Fruit fly (Drosophila melanogaster): ENCODE measurements around the gene CG42264.

The CG42264 gene

dm6 chrX:5776547-5776946, at the start of gene CG42264:
Gene CG42264 (minus strand): TSS chrX:5776647.
- no peak for TF ChIP-seq usp (GFP tag; optimal IDR thresholded peaks at IDR 0.05)
- no peak for TF ChIP-seq Dll (optimal IDR thresholded peaks at IDR 0.05)

DNA sequence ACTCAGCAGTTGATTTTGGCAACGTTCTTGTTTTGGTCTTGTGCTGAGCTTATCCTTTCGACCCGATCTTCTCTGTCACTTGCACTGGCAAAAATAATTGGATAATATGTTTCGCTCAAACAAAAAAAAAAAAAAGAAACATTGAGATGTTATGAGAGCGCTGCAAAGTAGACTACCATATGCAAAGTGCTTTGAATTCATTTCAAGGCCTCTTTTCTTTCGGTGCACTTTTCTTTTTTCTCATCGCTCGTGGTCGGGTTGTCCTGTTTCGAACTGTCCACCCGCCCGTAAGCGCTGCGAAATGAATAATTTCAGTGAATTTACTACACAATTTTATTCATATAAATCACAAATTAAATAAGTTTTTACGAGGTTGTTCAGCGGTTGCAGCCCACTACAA, 43.5 kb upstream of the CG42264 start:
- no peak for TF ChIP-seq EcR (GFP tag; optimal IDR thresholded peaks at IDR 0.05)
- TF ChIP-seq usp (GFP tag; optimal IDR thresholded peaks at IDR 0.05), result no peak
- TF ChIP-seq CG8478 (optimal IDR thresholded peaks at IDR 0.05), result no peak

DNA sequence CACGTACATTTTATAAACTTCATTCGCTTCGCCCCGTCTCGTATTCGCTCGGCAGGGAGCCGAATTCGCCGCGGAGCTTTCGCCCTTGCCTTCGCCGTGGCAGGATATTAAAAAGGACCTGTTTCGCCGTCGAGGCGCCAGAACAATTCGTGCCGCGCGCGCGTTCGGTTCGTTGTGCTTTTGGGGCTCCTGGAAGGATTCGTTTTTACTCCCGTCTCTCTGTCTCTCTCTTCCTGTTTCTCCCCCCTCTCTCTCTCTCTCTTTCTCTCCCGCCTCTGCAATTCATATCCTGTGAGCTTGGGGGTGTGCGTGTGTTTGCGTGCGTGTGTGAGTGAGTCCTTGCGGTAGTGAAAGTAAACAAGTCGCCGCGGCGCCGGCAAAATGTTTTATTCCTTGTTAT, 42.0 kb upstream of the CG42264 start, which contains the start of gene CG15765:
Gene CG15765, plus strand, starts transcription at position 132 of the 400 bp plus-strand sequence.
- TF ChIP-seq Dll (optimal IDR thresholded peaks at IDR 0.05), result no peak
- TF ChIP-seq usp (GFP tag; optimal IDR thresholded peaks at IDR 0.05), result no peak
- no peak for TF ChIP-seq pan (optimal IDR thresholded peaks at IDR 0.05)
- no peak for TF ChIP-seq psq (optimal IDR thresholded peaks at IDR 0.05)
- TF ChIP-seq CG8478 (optimal IDR thresholded peaks at IDR 0.05), result no peak
- TF ChIP-seq EcR (GFP tag; optimal IDR thresholded peaks at IDR 0.05), result no peak

DNA sequence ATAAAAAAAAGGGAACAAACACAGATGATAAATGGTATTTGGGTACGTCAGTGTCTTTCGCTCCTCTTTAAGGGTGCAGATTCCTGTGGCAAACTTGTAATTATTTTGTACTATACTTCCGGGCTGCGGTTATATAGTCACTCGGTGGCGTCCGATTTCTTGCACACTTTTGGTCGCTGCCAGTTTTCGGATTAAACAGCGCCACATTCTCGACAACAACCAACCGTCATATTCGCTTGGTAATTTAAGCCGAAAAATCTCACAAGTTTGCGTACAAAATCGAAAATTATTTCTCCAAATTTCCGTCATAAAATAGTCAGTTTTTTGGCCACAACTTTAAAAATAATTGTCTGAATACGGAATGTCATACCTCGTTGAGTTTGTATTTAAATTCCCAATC, 40.7 kb upstream of the CG42264 start:
- no peak for TF ChIP-seq psq (optimal IDR thresholded peaks at IDR 0.05)
- TF ChIP-seq pan (optimal IDR thresholded peaks at IDR 0.05), result no peak
- no peak for TF ChIP-seq Dll (optimal IDR thresholded peaks at IDR 0.05)
- TF ChIP-seq CG8478 (optimal IDR thresholded peaks at IDR 0.05), result no peak
- no peak for TF ChIP-seq usp (GFP tag; optimal IDR thresholded peaks at IDR 0.05)
- no peak for TF ChIP-seq EcR (GFP tag; optimal IDR thresholded peaks at IDR 0.05)

DNA sequence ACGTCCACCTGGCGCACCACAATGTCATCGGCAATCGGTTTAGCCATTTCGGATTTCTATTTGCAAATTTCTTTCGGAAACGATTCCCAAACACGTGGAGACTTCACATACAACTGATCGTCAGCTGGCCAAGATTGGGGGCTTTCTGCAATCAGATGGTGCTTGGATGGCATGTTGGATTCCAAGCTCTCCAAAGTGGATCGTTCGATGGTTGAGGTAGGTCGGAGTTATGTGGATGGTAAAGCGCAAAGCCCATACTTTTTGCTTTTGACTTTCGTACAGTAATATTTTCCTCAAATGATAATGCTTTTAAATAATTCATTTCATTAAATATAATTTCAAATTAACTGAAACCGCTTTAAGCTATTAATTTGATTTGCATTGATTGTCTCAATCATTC, 39.3 kb upstream of the CG42264 start, which contains the start of gene AgmNAT:
Gene AgmNAT, minus strand, starts transcription at position 101 of the 400 bp plus-strand sequence.
- TF ChIP-seq EcR (GFP tag; optimal IDR thresholded peaks at IDR 0.05) (no peak), psq (optimal IDR thresholded peaks at IDR 0.05) (no peak), usp (GFP tag; optimal IDR thresholded peaks at IDR 0.05) (no peak), CG8478 (optimal IDR thresholded peaks at IDR 0.05) (no peak), pan (optimal IDR thresholded peaks at IDR 0.05) (no peak), Dll (optimal IDR thresholded peaks at IDR 0.05) (no peak)

DNA sequence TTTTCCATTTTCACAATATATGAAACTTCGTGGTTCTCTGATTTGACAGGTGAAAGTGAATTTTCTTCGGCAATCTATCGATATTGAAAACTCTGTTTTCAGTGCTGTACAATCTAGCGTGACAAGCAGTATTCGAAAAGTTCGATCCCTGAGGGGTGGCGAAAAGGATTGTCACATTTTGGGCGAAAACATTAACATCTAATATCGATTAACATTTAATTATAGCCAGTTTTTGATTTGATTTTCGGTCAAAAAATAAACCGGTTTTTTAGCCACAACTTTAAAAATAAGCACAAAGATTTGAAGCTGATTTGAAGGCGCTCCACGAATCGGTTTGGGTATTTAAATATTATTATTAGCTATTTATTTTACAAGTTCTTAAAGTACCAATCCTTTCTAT, 36.4 kb upstream of the CG42264 start, which contains the start of gene CG44329:
Gene CG44329, minus strand, starts transcription at position 101 of the 400 bp plus-strand sequence.
- TF ChIP-seq Dll (optimal IDR thresholded peaks at IDR 0.05) (no peak), usp (GFP tag; optimal IDR thresholded peaks at IDR 0.05) (no peak)

DNA sequence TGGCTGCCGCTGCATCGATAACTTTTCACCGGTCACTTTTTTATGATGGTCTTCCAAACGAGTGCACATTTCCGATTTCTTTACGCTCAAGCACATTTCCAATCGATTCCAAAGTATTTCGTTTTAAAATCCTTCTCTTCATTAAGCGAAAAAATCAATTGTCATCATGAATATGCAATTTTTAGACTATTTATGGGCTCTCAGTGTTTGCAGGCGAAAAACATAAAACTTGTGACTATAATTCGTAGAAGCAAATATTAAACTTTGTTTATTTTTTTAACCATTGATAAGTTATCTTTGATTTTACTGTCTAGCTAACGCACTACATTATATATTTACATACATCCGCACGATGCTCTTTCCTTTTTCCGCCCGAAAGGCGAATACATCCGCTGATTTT, 32.2 kb upstream of the CG42264 start, which contains the start of gene Prosbeta2R1:
Gene Prosbeta2R1, plus strand, starts transcription at position 301 of the 400 bp plus-strand sequence.
- TF ChIP-seq EcR (GFP tag; optimal IDR thresholded peaks at IDR 0.05) (no peak), pan (optimal IDR thresholded peaks at IDR 0.05) (no peak), usp (GFP tag; optimal IDR thresholded peaks at IDR 0.05) (no peak)

DNA sequence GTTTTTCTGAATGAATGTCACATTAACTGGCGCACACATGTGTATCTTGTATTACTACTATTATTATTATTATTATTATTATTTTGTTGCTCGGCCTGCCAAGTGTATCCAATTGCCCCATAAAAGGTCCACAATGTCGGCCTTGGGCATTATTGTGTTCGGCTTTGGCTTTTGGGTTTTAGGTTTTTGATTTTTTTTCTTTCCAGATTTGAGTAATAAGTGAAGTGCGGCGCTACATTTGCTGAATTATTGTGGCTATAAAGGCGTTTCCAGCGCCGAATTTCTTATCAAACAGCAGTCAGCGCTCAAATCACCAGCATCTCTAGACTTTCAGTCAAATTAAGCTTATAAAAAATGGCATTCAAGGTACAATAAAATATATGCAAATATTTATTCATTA, 27.9 kb upstream of the CG42264 start, which contains the start of gene Cpr5C:
Gene Cpr5C, plus strand, starts transcription at position 301 of the 400 bp plus-strand sequence.
- TF ChIP-seq EcR (GFP tag; optimal IDR thresholded peaks at IDR 0.05) (no peak), CG8478 (optimal IDR thresholded peaks at IDR 0.05) (no peak), usp (GFP tag; optimal IDR thresholded peaks at IDR 0.05) (no peak), pan (optimal IDR thresholded peaks at IDR 0.05) (no peak), psq (optimal IDR thresholded peaks at IDR 0.05) (no peak), Dll (optimal IDR thresholded peaks at IDR 0.05) (no peak)

DNA sequence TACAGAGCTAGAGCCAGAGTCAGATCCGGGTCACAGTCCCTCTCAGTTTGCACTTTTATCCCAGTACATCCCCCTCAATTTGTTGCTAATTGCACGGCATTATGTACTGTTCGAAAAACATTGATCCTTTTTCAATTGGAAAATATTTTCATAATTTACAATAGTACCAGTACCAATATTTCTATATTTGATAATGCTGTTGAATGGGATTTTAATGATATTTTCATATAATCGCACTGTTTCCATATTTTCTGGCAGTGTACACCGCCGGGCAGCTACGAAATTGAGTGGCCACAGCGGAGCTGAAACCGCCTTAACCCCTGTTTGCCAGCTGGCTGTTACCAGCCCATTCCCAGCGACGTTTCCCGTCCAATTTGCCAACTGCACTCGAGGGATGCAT, 24.2 kb upstream of the CG42264 start:
- TF ChIP-seq EcR (GFP tag; optimal IDR thresholded peaks at IDR 0.05), result no peak
- TF ChIP-seq usp (GFP tag; optimal IDR thresholded peaks at IDR 0.05), result no peak
- TF ChIP-seq Dll (optimal IDR thresholded peaks at IDR 0.05), result no peak
- TF ChIP-seq pan (optimal IDR thresholded peaks at IDR 0.05), result no peak
- no peak for TF ChIP-seq psq (optimal IDR thresholded peaks at IDR 0.05)
- TF ChIP-seq CG8478 (optimal IDR thresholded peaks at IDR 0.05), result no peak

- no peak for TF ChIP-seq usp (GFP tag; optimal IDR thresholded peaks at IDR 0.05)
- no peak for TF ChIP-seq EcR (GFP tag; optimal IDR thresholded peaks at IDR 0.05)
- no peak for TF ChIP-seq pan (optimal IDR thresholded peaks at IDR 0.05)
- TF ChIP-seq psq (optimal IDR thresholded peaks at IDR 0.05), result no peak
- no peak for TF ChIP-seq Dll (optimal IDR thresholded peaks at IDR 0.05)
- no peak for TF ChIP-seq CG8478 (optimal IDR thresholded peaks at IDR 0.05)
Observed at dm6 chrX:5791840-5792239, 15.4 kb upstream of the CG42264 start, which contains the start of gene CG12239. Gene CG12239 (plus strand): TSS chrX:5792140.

dm6 chrX:5789187-5789586, 12.7 kb upstream of the CG42264 start, which contains the start of gene CG15767:
Gene CG15767 (plus strand): TSS chrX:5789487.
- TF ChIP-seq Dll (optimal IDR thresholded peaks at IDR 0.05) (no peak), psq (optimal IDR thresholded peaks at IDR 0.05) (no peak)

dm6 chrX:5786559-5786958, 10.1 kb upstream of the CG42264 start:
- TF ChIP-seq CG8478 (optimal IDR thresholded peaks at IDR 0.05), result no peak

DNA sequence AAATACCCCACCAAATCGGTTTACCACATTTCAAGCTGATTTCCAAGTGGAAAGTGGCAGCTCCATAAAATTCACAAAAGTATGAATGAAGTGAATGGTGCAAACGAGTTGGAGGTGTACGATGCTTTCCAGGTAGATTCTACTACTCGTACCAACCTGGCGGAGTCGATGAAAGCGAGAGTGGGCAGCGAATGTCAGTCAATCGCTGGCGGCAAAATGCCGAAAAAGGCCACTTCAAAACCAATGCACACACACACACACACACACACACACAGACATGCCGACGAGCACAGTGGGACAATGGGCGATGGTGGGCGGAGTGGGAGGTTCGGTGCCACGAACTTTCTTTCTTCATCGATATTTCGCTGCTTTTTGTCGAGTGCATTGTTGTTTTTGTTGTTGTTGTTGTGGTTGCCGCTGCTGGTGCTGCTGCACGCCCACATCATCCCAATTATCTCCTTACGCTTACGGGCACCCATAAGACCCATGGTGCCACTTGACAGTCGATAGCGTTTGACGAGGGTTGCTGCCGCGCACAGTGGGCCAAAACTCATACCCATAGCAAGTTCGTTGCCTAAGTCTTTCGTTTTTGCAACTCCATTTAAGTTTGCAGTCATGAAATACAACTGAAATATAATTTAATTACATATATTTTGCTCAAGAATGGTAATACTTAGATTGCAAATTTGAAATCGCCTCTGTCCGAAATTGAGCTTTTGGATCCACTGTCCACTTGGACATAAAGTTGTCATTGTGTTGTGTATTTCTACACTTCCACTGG, 7.0 kb upstream of the CG42264 start:
- TF ChIP-seq EcR (GFP tag; optimal IDR thresholded peaks at IDR 0.05) (no peak), usp (GFP tag; optimal IDR thresholded peaks at IDR 0.05) (no peak), pan (optimal IDR thresholded peaks at IDR 0.05) (no peak), psq (optimal IDR thresholded peaks at IDR 0.05) (no peak), CG8478 (optimal IDR thresholded peaks at IDR 0.05) (no peak), Dll (optimal IDR thresholded peaks at IDR 0.05) (no peak)
